Worm (Caenorhabditis elegans) whole organism, young adult: ENCODE measurements around the gene C01G5.3.

Experiments used
- B0035.1 ChIP-seq: sonication (generic microtip); optimal IDR thresholded peaks from 2 replicates; lab custom pipeline; 2016; ENCODE audit warnings: missing genetic modification characterization, mild to moderate bottlenecking, missing compliant biosample characterization, missing genotype, missing genetic modification reagents
- F10E7.11 ChIP-seq: sonication (generic microtip); optimal IDR thresholded peaks from 2 replicates; lab custom pipeline; 2017; ENCODE audit warnings: mild to moderate bottlenecking, missing genetic modification characterization, moderate library complexity, missing compliant biosample characterization
- F33H1.4 ChIP-seq: fragments of 200-800 bp; sonication (Bioruptor generic); IDR thresholded peaks from 2 replicates; pipeline ENCODE4 v1.3.6; 2022; ENCODE audit warnings: missing genetic modification reagents, missing genetic modification characterization, missing compliant biosample characterization
- F55B11.4 ChIP-seq: sonication (generic microtip); optimal IDR thresholded peaks from 2 replicates; lab custom pipeline; 2016; ENCODE audit warnings: missing compliant biosample characterization, missing genetic modification characterization, borderline replicate concordance; ENCODE audit not compliant: insufficient read depth
- K11D2.4 ChIP-seq: fragments of 200-800 bp; sonication (Bioruptor generic); IDR thresholded peaks from 2 replicates; pipeline ENCODE4 v1.3.6; 2022; ENCODE audit warnings: missing genetic modification reagents, missing genetic modification characterization, missing compliant biosample characterization
- Y79H2A.3 ChIP-seq: fragments of 200-800 bp; sonication (Bioruptor generic); conservative IDR thresholded peaks from 2 replicates; pipeline ENCODE4 v1.3.6; 2022; ENCODE audit warnings: missing genetic modification reagents, missing genetic modification characterization, missing compliant biosample characterization
- atf-7 ChIP-seq: sonication (generic microtip); optimal IDR thresholded peaks from 2 replicates; lab custom pipeline; 2017; ENCODE audit warnings: mild to moderate bottlenecking, missing genetic modification characterization, missing compliant biosample characterization
- athp-1 ChIP-seq: sonication (generic microtip); optimal IDR thresholded peaks from 2 replicates; lab custom pipeline; 2017; ENCODE audit warnings: mild to moderate bottlenecking, missing genetic modification characterization, missing compliant biosample characterization
- cebp-1 ChIP-seq, 2 experiments: fragments of 200-800 bp in 1 of 2; sonication (Bioruptor generic) in 1 of 2; sonication (generic microtip) in 1 of 2; IDR thresholded peaks in 1 of 2; optimal IDR thresholded peaks in 1 of 2; 2 replicates each; pipeline versions ENCODE4 v1.3.6 to Lab custom; 2017 to 2022; ENCODE audit warnings: missing compliant biosample characterization in 2 of 2, missing genetic modification characterization in 2 of 2, mild to moderate bottlenecking in 1 of 2, missing genetic modification reagents in 1 of 2, moderate library complexity in 1 of 2
- ceh-100 ChIP-seq: fragments of 200-800 bp; sonication (Bioruptor generic); IDR thresholded peaks from 2 replicates; pipeline ENCODE4 v1.3.6; 2022; ENCODE audit warnings: missing genetic modification reagents, missing genetic modification characterization, missing compliant biosample characterization
- ceh-58 ChIP-seq: fragments of 200-800 bp; sonication (Bioruptor generic); IDR thresholded peaks from 2 replicates; pipeline ENCODE4 v1.3.6; 2022; ENCODE audit warnings: missing genetic modification characterization, missing compliant biosample characterization
- ceh-79 ChIP-seq: sonication (generic microtip); optimal IDR thresholded peaks from 2 replicates; lab custom pipeline; 2017; ENCODE audit warnings: mild to moderate bottlenecking, missing genetic modification characterization, missing compliant biosample characterization
- chd-7 ChIP-seq: sonication (generic microtip); optimal IDR thresholded peaks from 2 replicates; lab custom pipeline; 2016; ENCODE audit warnings: mild to moderate bottlenecking, missing genetic modification characterization, moderate library complexity, missing compliant biosample characterization
- dox-1 ChIP-seq: fragments of 200-800 bp; sonication (Bioruptor generic); IDR thresholded peaks from 2 replicates; pipeline ENCODE4 v1.3.6; 2022; ENCODE audit warnings: missing genetic modification reagents, missing genetic modification characterization, missing compliant biosample characterization
- dpff-1 ChIP-seq: sonication (generic microtip); optimal IDR thresholded peaks from 2 replicates; lab custom pipeline; 2017; ENCODE audit warnings: mild to moderate bottlenecking, missing genetic modification characterization, missing compliant biosample characterization
- egl-18 ChIP-seq: fragments of 200-800 bp; sonication (Bioruptor generic); IDR thresholded peaks from 2 replicates; pipeline ENCODE4 v1.3.6; 2022; ENCODE audit warnings: missing genetic modification reagents, missing genetic modification characterization, missing compliant biosample characterization
- fkh-3 ChIP-seq: sonication (generic microtip); optimal IDR thresholded peaks from 2 replicates; lab custom pipeline; 2016; ENCODE audit warnings: mild to moderate bottlenecking, missing genetic modification characterization, missing compliant biosample characterization
- him-1 ChIP-seq: sonication (generic microtip); optimal IDR thresholded peaks from 2 replicates; lab custom pipeline; 2016; ENCODE audit warnings: missing genotype, missing genetic modification reagents, missing genetic modification characterization, missing compliant biosample characterization
- lag-1 ChIP-seq: fragments of 200-800 bp; sonication (Bioruptor generic); IDR thresholded peaks from 2 replicates; pipeline ENCODE4 v1.3.6; 2022; ENCODE audit warnings: missing genetic modification reagents, missing genetic modification characterization, missing compliant biosample characterization
- lin-54 ChIP-seq: fragments of 200-800 bp; sonication (Bioruptor generic); optimal IDR thresholded peaks from 2 replicates; lab custom pipeline; 2018; ENCODE audit warnings: mild to moderate bottlenecking, missing genetic modification characterization, missing compliant biosample characterization
- madf-3 ChIP-seq: fragments of 200-800 bp; sonication (Bioruptor generic); IDR thresholded peaks from 2 replicates; pipeline ENCODE4 v1.3.6; 2022; ENCODE audit warnings: missing genetic modification reagents, missing genetic modification characterization, missing compliant biosample characterization
- madf-6 ChIP-seq: fragments of 200-800 bp; sonication (Bioruptor generic); IDR thresholded peaks from 2 replicates; pipeline ENCODE4 v1.3.6; 2022; ENCODE audit warnings: missing genetic modification reagents, missing genetic modification characterization, missing compliant biosample characterization
- mxl-1 ChIP-seq: sonication (generic microtip); optimal IDR thresholded peaks from 2 replicates; lab custom pipeline; 2016; ENCODE audit warnings: missing genetic modification characterization, missing compliant biosample characterization
- nfya-2 ChIP-seq: fragments of 200-800 bp; sonication (Bioruptor generic); IDR thresholded peaks from 2 replicates; pipeline ENCODE4 v1.3.6; 2022; ENCODE audit warnings: missing genetic modification reagents, missing genetic modification characterization, missing compliant biosample characterization
- pbrm-1 ChIP-seq: fragments of 200-800 bp; sonication (Bioruptor generic); IDR thresholded peaks from 2 replicates; pipeline ENCODE4 v1.3.6; 2022; ENCODE audit warnings: missing genetic modification reagents, missing genetic modification characterization, missing compliant biosample characterization
- rcor-1 ChIP-seq: fragments of 200-800 bp; sonication (Bioruptor generic); IDR thresholded peaks from 2 replicates; pipeline ENCODE4 v1.3.6; 2022; ENCODE audit warnings: missing genetic modification reagents, missing genetic modification characterization, missing compliant biosample characterization
- repo-1 ChIP-seq: sonication (generic microtip); optimal IDR thresholded peaks from 2 replicates; lab custom pipeline; 2017; ENCODE audit warnings: mild to moderate bottlenecking, missing genetic modification characterization, missing compliant biosample characterization
- rpc-1 ChIP-seq, 2 experiments: fragments of 150-350 bp in 1 of 2; sonication (generic microtip) in 1 of 2; optimal IDR thresholded peaks; 2 replicates each; lab custom pipeline; 2014 to 2018; ENCODE audit warnings: missing biosample characterization in 1 of 2, missing genetic modification characterization in 1 of 2, missing genetic modification reagents in 1 of 2, missing genotype in 1 of 2
- snpc-3.4 ChIP-seq: sonication (generic microtip); optimal IDR thresholded peaks from 2 replicates; lab custom pipeline; 2017; ENCODE audit warnings: missing genetic modification characterization, mild to moderate bottlenecking, missing compliant biosample characterization, antibody characterized with exemption, moderate library complexity, missing genotype, missing genetic modification reagents
- snpc-4 ChIP-seq, 5 experiments: fragments of 150-350 bp in 1 of 5; sonication (generic microtip) in 4 of 5; optimal IDR thresholded peaks; 2 replicates each; lab custom pipeline; 2014 to 2018; ENCODE audit warnings: missing genetic modification characterization in 5 of 5, missing biosample characterization in 3 of 5, antibody characterized with exemption in 2 of 5, mild to moderate bottlenecking in 2 of 5, missing compliant biosample characterization in 2 of 5, missing genotype in 2 of 5, moderate library complexity in 2 of 5, missing genetic modification reagents in 1 of 5
- tbp1 ChIP-seq: fragments of 200-800 bp; sonication (Bioruptor generic); optimal IDR thresholded peaks from 2 replicates; lab custom pipeline; 2018; ENCODE audit warnings: mild to moderate bottlenecking, missing genetic modification characterization, missing compliant biosample characterization
- xnd-1 ChIP-seq: sonication (generic microtip); optimal IDR thresholded peaks from 2 replicates; lab custom pipeline; 2016; ENCODE audit warnings: missing genotype, missing genetic modification reagents, missing genetic modification characterization, missing compliant biosample characterization
- zim-3 ChIP-seq: sonication (generic microtip); optimal IDR thresholded peaks from 2 replicates; lab custom pipeline; 2017; ENCODE audit warnings: mild to moderate bottlenecking, missing genetic modification characterization, moderate library complexity, missing compliant biosample characterization
- ztf-18 ChIP-seq: sonication (generic microtip); optimal IDR thresholded peaks from 2 replicates; lab custom pipeline; 2016; ENCODE audit warnings: missing genotype, mild to moderate bottlenecking, missing genetic modification characterization, missing compliant biosample characterization

Gene C01G5.3

DNA sequence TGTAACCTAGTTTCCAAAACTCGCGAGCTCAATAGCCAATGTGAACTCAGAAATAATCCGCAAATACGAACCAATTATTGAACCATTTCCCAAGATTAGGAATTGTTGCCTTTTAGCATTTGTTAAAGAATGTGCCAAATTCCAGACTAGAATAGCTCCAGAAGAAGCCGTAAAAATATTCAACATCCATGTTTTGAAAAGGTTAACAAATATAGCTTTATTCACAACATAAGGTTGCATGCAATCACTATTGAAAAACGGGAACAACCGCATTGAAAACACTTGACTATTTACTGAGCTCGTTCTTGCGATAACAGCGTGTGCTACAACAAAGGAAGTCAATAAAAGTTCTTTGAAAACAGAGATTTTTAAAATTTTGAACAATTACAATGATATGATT is 9.5 kb upstream of the C01G5.3 start (continued):
- TF ChIP-seq B0035.1 (tag; lab: Kevin White, UChicago) (no peak), repo-1 (tag; lab: Kevin White, UChicago) (peak; percentile 62), Y79H2A.3 (GFP tag; lab: Robert Waterston, UW) (no peak; the same call in 1 of the 2 replicates), snpc-4 (GFP tag; optimal IDR thresholded peaks at IDR 0.05; lab: Kevin White, UChicago) (peak; percentile 55), snpc-4 (tag; optimal IDR thresholded peaks at IDR 0.05; lab: Kevin White, UChicago) (peak in 2 of 4 experiments; percentile 7 to 84), xnd-1 (tag; lab: Kevin White, UChicago) (peak; percentile 34), snpc-3.4 (tag; lab: Kevin White, UChicago) (peak; percentile 19), ceh-100 (GFP tag; lab: Robert Waterston, UW) (peak; percentile 59), rcor-1 (GFP tag; lab: Robert Waterston, UW) (peak; percentile 57; the same call in 1 of the 2 replicates), ceh-58 (peak; percentile 85; the same call in 1 of the 2 replicates), ztf-18 (tag; lab: Kevin White, UChicago) (no peak), zim-3 (tag; lab: Kevin White, UChicago) (peak; percentile 19), K11D2.4 (no peak), pbrm-1 (GFP tag; lab: Robert Waterston, UW) (0 out of 2 replicates have a peak, but pooled peaks have one; percentile 52), lin-54 (GFP tag; lab: Kevin White, UChicago) (peak; percentile 66), F10E7.11 (tag; lab: Kevin White, UChicago) (no peak), rpc-1 (optimal IDR thresholded peaks at IDR 0.05; lab: Kevin White, UChicago) (no peak), rpc-1 (tag; optimal IDR thresholded peaks at IDR 0.05; lab: Kevin White, UChicago) (no peak), cebp-1 (GFP tag; IDR thresholded peaks at IDR 0.05; lab: Robert Waterston, UW) (no peak), cebp-1 (tag; optimal IDR thresholded peaks at IDR 0.05; lab: Kevin White, UChicago) (peak; percentile 35), chd-7 (tag; lab: Kevin White, UChicago) (no peak), fkh-3 (tag; lab: Kevin White, UChicago) (peak; percentile 52), ceh-79 (tag; lab: Kevin White, UChicago) (peak; percentile 21), dox-1 (GFP tag; lab: Robert Waterston, UW) (no peak), atf-7 (tag; lab: Kevin White, UChicago) (no peak), athp-1 (peak; percentile 76)

DNA sequence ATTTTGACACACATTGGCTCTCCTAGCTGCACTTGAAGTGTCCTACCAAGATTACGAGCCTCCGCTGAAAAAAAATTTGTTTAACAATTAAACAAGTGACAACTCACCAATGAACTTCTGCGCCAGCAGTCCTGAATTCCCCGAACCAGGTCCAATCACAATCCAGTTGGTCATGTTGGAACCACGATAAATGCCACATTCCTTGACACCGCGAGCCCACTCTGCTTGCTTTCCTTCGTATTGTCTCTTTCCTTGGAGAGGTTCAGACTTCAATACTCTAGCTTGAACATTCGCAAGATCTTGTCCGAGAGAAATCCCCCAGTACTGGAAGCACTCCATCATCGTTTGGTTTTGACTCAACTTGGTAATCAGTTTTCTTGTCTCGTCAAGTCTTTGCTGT is 7.8 kb upstream of the C01G5.3 start:
- TF ChIP-seq lin-54 (GFP tag; lab: Kevin White, UChicago) (peak; percentile 36), F33H1.4 (GFP tag; lab: Robert Waterston, UW) (no peak), snpc-4 (GFP tag; optimal IDR thresholded peaks at IDR 0.05; lab: Kevin White, UChicago) (no peak), snpc-4 (tag; optimal IDR thresholded peaks at IDR 0.05; lab: Kevin White, UChicago) (peak in 1 of 4 experiments; percentile 5), nfya-2 (GFP tag; lab: Robert Waterston, UW) (0 out of 2 replicates have a peak, but pooled peaks have one; percentile 32), ceh-58 (no peak), lag-1 (GFP tag; lab: Robert Waterston, UW) (no peak), mxl-1 (tag; lab: Kevin White, UChicago) (no peak), madf-6 (GFP tag; lab: Robert Waterston, UW) (no peak), madf-3 (GFP tag; lab: Robert Waterston, UW) (no peak), rpc-1 (optimal IDR thresholded peaks at IDR 0.05; lab: Kevin White, UChicago) (no peak), rpc-1 (tag; optimal IDR thresholded peaks at IDR 0.05; lab: Kevin White, UChicago) (no peak), dpff-1 (tag; lab: Kevin White, UChicago) (no peak), egl-18 (GFP tag; lab: Robert Waterston, UW) (no peak), tbp1 (no peak), F55B11.4 (tag; lab: Kevin White, UChicago) (no peak), him-1 (tag; lab: Kevin White, UChicago) (no peak)
